Worm (Caenorhabditis elegans): ENCODE results near the gene W04G3.11.

The W04G3.11 gene

DNA sequence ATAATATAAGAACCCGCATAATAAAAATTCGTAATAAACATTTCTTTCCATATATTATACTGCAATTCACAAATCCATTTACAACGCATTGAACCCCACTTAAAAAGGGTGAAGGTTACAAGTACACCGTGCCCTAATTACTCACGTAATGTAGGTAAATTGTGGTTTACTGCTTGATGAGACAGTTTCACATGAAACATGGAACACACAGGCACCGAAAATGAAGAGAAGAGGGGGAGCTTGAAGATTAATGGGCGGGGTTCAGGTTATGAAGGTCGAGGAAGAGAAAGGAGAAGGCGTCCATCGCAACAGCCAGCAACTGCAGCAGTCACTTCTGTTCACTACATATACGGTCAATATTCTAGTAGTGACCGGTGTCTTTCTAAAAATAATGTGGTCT is 29.3 kb upstream of the W04G3.11 start, which contains the start of gene lpr-6:
Gene lpr-6, plus strand, starts transcription at position 251 of the 400 bp plus-strand sequence.
- TF ChIP-seq dpl-1 (GFP tag; optimal IDR thresholded peaks at IDR 0.05) = no peak
- no peak for TF ChIP-seq nhr-179 (tag; optimal IDR thresholded peaks at IDR 0.05)
- no peak for TF ChIP-seq lsy-27 (tag; optimal IDR thresholded peaks at IDR 0.05; ENCODE audit: borderline replicate concordance, insufficient read depth)
- no peak for TF ChIP-seq mcd-1 (GFP tag; IDR thresholded peaks at IDR 0.05)
- no peak for TF ChIP-seq tlf-1 (GFP tag; optimal IDR thresholded peaks at IDR 0.05)
- no peak for TF ChIP-seq egl-18 (GFP tag; IDR thresholded peaks at IDR 0.05)
- TF ChIP-seq cebp-2 (GFP tag; IDR thresholded peaks at IDR 0.05) = no peak
- TF ChIP-seq ceh-27 (GFP tag; optimal IDR thresholded peaks at IDR 0.05) = no peak
- no peak for TF ChIP-seq T07F8.4 (tag; optimal IDR thresholded peaks at IDR 0.05)
- no peak for TF ChIP-seq unc-62 (GFP tag; optimal IDR thresholded peaks at IDR 0.05)
- no peak for TF ChIP-seq ekl-4 (GFP tag; IDR thresholded peaks at IDR 0.05)
- TF ChIP-seq him-1 (tag; optimal IDR thresholded peaks at IDR 0.05) = no peak

DNA sequence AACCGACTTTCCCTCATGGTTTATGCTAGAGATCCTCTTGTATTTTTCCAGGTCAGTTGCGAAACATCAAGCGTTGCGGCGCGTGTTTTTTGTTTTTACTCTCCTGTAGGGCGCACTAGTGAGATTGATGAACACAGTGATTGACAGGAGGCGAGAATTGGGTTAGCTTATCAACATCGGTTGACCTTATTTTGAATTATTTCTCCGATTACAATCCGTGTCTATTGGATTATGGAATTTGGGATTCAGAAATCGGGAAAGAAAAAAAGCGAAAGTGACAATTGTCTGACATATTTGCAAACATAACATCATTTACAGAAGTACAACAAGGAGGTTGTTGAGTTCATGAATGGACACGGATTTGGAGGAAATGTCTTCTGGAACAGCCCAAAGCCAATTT is 28.1 kb upstream of the W04G3.11 start:
- TF ChIP-seq F23B12.7 (tag; optimal IDR thresholded peaks at IDR 0.05; ENCODE audit: insufficient read depth) (no peak), hsf-1 (GFP tag; IDR thresholded peaks at IDR 0.05) (no peak), sea-2 (GFP tag; IDR thresholded peaks at IDR 0.05) (no peak), unc-62 (GFP tag; optimal IDR thresholded peaks at IDR 0.05) (no peak), dpl-1 (GFP tag; optimal IDR thresholded peaks at IDR 0.05) (no peak), F57A8.1 (GFP tag; optimal IDR thresholded peaks at IDR 0.05) (no peak), Y79H2A.3 (GFP tag; conservative IDR thresholded peaks at IDR 0.05) (no peak), nhr-120 (GFP tag; IDR thresholded peaks at IDR 0.05) (no peak), ceh-91 (GFP tag; IDR thresholded peaks at IDR 0.05) (no peak), B0261.1 (tag; optimal IDR thresholded peaks at IDR 0.05) (no peak), let-526 (GFP tag; IDR thresholded peaks at IDR 0.05) (no peak), aptf-3 (GFP tag; IDR thresholded peaks at IDR 0.05) (no peak), bed-1 (GFP tag; IDR thresholded peaks at IDR 0.05) (no peak)

DNA sequence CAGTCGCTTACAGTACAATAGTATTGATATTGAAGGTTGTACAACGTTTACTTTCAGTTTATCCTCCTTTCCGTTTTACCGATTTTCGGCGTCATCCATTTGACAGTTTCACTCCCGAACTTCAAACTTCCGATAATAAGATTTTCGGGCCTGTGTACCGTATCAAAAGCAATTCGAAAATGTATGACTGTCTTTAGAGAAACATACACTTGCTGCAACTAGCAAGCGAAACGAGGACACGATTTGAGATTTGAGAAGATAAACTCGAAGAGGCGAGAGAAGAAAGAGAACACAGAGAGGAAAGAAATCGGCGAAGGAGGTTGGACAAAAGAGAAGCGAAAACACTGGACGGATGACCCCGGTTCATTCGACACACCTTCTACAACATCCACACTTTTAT is 27.1 kb upstream of the W04G3.11 start, which contains the start of gene lpr-5:
Gene lpr-5, plus strand, starts transcription at position 220 of the 400 bp plus-strand sequence.
- TF ChIP-seq attf-6 (GFP tag; IDR thresholded peaks at IDR 0.05) (no peak), lin-35 (GFP tag; optimal IDR thresholded peaks at IDR 0.05) (no peak), unc-130 (GFP tag; optimal IDR thresholded peaks at IDR 0.05) (no peak), Y53G8AR.9 (GFP tag; conservative IDR thresholded peaks at IDR 0.05) (no peak), egrh-3 (GFP tag; IDR thresholded peaks at IDR 0.05) (no peak), dox-1 (GFP tag; IDR thresholded peaks at IDR 0.05) (no peak), madf-3 (GFP tag; IDR thresholded peaks at IDR 0.05) (no peak), hrde-1 (tag; optimal IDR thresholded peaks at IDR 0.05; ENCODE audit: borderline replicate concordance) (no peak), nhr-120 (GFP tag; IDR thresholded peaks at IDR 0.05) (no peak), nfya-2 (GFP tag; IDR thresholded peaks at IDR 0.05) (no peak), ztf-6 (GFP tag; IDR thresholded peaks at IDR 0.05) (no peak), sptf-2 (GFP tag; optimal IDR thresholded peaks at IDR 0.05) (no peak)

DNA sequence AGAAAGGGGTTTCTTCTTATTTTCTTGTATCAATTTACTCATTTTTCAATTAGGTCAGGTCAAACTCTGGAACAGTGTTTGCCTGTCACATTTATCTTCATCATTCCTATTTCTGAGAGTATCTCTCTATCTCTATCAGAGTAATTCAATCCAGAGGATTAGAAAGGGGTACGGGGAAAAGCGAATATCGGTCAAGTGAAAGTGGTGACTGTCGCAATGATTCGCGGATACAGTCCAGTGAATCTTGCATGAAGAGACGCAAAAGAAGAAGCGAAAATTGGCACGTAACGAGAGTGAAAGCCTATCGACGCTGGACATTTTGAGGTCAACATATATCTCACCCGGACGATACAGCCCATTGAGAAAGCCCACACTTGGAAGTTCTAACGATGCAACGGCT is 24.2 kb upstream of the W04G3.11 start, which contains the start of gene lpr-4:
Gene lpr-4, plus strand, starts transcription at position 328 of the 400 bp plus-strand sequence.
- TF ChIP-seq lag-1 (GFP tag; IDR thresholded peaks at IDR 0.05) = no peak
- no peak for TF ChIP-seq ztf-26 (tag; optimal IDR thresholded peaks at IDR 0.05)
- no peak for TF ChIP-seq rpc-1 (optimal IDR thresholded peaks at IDR 0.05)
- TF ChIP-seq rpc-1 (tag; optimal IDR thresholded peaks at IDR 0.05) = no peak
- TF ChIP-seq madf-6 (GFP tag; IDR thresholded peaks at IDR 0.05) = no peak
- TF ChIP-seq nhr-80 (tag; optimal IDR thresholded peaks at IDR 0.05) = no peak
- TF ChIP-seq cebp-1 (GFP tag; IDR thresholded peaks at IDR 0.05) = no peak
- no peak for TF ChIP-seq cebp-1 (tag; optimal IDR thresholded peaks at IDR 0.05)
- TF ChIP-seq unc-62 (GFP tag; optimal IDR thresholded peaks at IDR 0.05) = no peak
- TF ChIP-seq hmg-20 (GFP tag; IDR thresholded peaks at IDR 0.05) = no peak
- TF ChIP-seq ceh-100 (GFP tag; IDR thresholded peaks at IDR 0.05) = no peak
- no peak for TF ChIP-seq somi-1 (GFP tag; optimal IDR thresholded peaks at IDR 0.05)
- no peak for TF ChIP-seq lsy-27 (tag; optimal IDR thresholded peaks at IDR 0.05; ENCODE audit: borderline replicate concordance, insufficient read depth)
- TF ChIP-seq mxl-1 (tag; optimal IDR thresholded peaks at IDR 0.05) = no peak
- no peak for TF ChIP-seq akir-1 (GFP tag; optimal IDR thresholded peaks at IDR 0.05)
